Worm (Caenorhabditis elegans) whole organism, L3 larva: ENCODE measurements around the gene ZK355.8.

Experiments
- ama-1 ChIP-seq: fragments of 150-350 bp; optimal IDR thresholded peaks from 2 replicates; lab custom pipeline; 2018
- ceh-16 ChIP-seq: sonication (generic microtip); optimal IDR thresholded peaks from 2 replicates; lab custom pipeline; 2017; ENCODE audit warnings: missing biosample characterization, missing genetic modification characterization
- elt-2 ChIP-seq: sonication (generic microtip); optimal IDR thresholded peaks from 2 replicates; lab custom pipeline; 2016; ENCODE audit warnings: missing genetic modification reagents, mild to moderate bottlenecking, missing genetic modification characterization, missing compliant biosample characterization
- mdl-1 ChIP-seq: fragments of 150-350 bp; optimal IDR thresholded peaks from 2 replicates; lab custom pipeline; 2014; ENCODE audit warnings: missing biosample characterization, missing genetic modification characterization
- nhr-11 ChIP-seq: fragments of 150-350 bp; optimal IDR thresholded peaks from 2 replicates; lab custom pipeline; 2014; ENCODE audit warnings: missing biosample characterization, missing genetic modification characterization
- nhr-237 ChIP-seq: fragments of 150-350 bp; optimal IDR thresholded peaks from 2 replicates; lab custom pipeline; 2014; ENCODE audit warnings: missing biosample characterization, missing genetic modification characterization
- nhr-25 ChIP-seq: sonication (generic microtip); optimal IDR thresholded peaks from 2 replicates; lab custom pipeline; 2017; ENCODE audit warnings: missing biosample characterization, missing genetic modification characterization
- nhr-28 ChIP-seq: fragments of 150-350 bp; optimal IDR thresholded peaks from 2 replicates; lab custom pipeline; 2014; ENCODE audit warnings: missing biosample characterization, missing genetic modification characterization
- nhr-77 ChIP-seq: fragments of 150-350 bp; optimal IDR thresholded peaks from 2 replicates; lab custom pipeline; 2014; ENCODE audit warnings: missing biosample characterization, missing genetic modification characterization
- pha-4 ChIP-seq: fragments of 150-350 bp; optimal IDR thresholded peaks from 2 replicates; lab custom pipeline; 2014; ENCODE audit warnings: missing biosample characterization, missing genetic modification reagents, missing genetic modification characterization
- unc-39 ChIP-seq: sonication (generic microtip); optimal IDR thresholded peaks from 4 replicates; lab custom pipeline; 2017; ENCODE audit warnings: missing biosample characterization, missing genetic modification characterization
- unc-62 ChIP-seq: fragments of 150-350 bp; sonication (generic microtip); optimal IDR thresholded peaks from 4 replicates; lab custom pipeline; 2014; ENCODE audit warnings: missing biosample characterization, missing genetic modification reagents, missing genetic modification characterization

DNA sequence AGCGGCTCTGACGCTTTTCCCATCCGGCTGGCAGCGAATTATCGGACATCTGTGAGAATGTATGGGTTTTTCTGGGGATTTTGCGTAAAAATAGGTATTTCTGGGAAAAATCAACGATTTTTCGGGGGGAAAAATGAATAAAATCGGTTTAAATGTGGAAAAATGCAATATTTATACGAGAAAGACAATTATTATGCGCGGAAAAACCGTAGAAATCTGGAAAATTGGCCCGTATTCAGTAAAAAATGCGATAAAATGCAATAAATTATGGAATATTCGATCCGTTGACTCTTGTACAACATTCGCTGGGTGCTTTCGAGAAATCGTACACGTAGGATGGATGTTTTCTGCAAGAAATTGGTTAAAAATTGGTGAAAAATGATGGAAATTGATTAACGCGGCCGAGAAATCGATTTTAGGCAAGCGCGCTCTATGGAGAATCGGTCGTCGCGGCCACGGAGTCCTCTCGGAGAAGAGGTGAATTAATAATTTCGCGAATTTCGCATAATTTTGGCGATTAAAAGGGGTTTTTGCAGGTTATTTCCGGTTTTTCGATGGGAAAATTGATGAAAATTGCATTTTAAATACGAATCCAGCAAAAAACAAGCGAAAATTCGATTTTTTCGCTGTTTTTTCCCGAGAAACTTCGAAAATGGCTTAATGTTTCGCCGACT lies 38.5 kb upstream of the ZK355.8 start, which contains the start of gene pinn-1:
- TF ChIP-seq nhr-28 (tag; lab: Kevin White, UChicago) (no peak), pha-4 (tag; lab: Kevin White, UChicago) (peak; percentile 90), nhr-77 (tag; lab: Kevin White, UChicago) (peak; percentile 9), unc-39 (no peak), nhr-11 (tag; lab: Kevin White, UChicago) (no peak), elt-2 (tag; lab: Kevin White, UChicago) (peak; percentile 41), nhr-237 (tag; lab: Kevin White, UChicago) (no peak), nhr-25 (tag; lab: Kevin White, UChicago) (peak; percentile 64), ama-1 (lab: Kevin White, UChicago) (peak; percentile 33), ceh-16 (tag; lab: Kevin White, UChicago) (no peak), unc-62 (GFP tag; lab: Kevin White, UChicago) (no peak), mdl-1 (no peak)
